Fruit fly (Drosophila melanogaster): ENCODE results near the gene Trx2.

DNA sequence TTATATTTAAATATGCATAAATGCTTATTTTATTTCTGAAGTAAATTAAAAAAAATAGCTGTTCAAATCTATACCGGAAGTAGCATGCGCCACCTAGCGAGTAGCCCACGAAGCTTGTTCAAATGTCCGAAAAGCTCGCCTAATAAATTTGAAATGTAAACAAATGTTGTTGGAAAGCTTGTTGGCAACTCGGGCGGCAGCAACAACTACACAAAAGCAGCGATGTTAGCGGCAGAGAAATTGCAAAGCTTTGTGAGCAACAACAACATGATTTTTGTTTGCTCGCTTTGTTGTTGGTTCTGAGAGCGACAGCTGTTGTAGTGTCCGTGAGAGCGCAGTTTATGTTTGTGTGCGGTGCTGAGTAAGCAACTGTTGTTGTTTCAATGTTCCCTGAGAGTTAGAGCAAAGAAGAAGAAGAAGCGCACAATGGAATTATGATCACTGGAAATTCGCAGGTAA is 45.5 kb upstream of the Trx2 start:
- TF ChIP-seq Sp1 (GFP tag; optimal IDR thresholded peaks at IDR 0.05) (peak; percentile 92), Hr83 (GFP tag; optimal IDR thresholded peaks at IDR 0.05; ENCODE audit: poor library complexity, severe bottlenecking) (peak; percentile 88), dmrt93B (GFP tag; optimal IDR thresholded peaks at IDR 0.05) (peak; percentile 91), Hr78 (GFP tag; optimal IDR thresholded peaks at IDR 0.05) (no peak), fru (GFP tag; optimal IDR thresholded peaks at IDR 0.05) (peak; percentile 81), Dif (GFP tag; optimal IDR thresholded peaks at IDR 0.05; ENCODE audit: partially characterized antibody) (no peak)
